Worm (Caenorhabditis elegans) whole organism, early embryonic: ENCODE data around the gene elmd-1.

ENCODE experiments used
- B0310.2 ChIP-seq: sonication (generic microtip); optimal IDR thresholded peaks from 2 replicates; lab custom pipeline; 2016; ENCODE audit warnings: mild to moderate bottlenecking, missing genetic modification characterization, missing compliant biosample characterization
- F13C5.2 ChIP-seq: sonication (generic microtip); optimal IDR thresholded peaks from 2 replicates; lab custom pipeline; 2017; ENCODE audit warnings: mild to moderate bottlenecking, missing genetic modification characterization, inconsistent platforms, missing compliant biosample characterization
- aly-1 ChIP-seq: sonication (generic microtip); optimal IDR thresholded peaks from 2 replicates; lab custom pipeline; 2016; ENCODE audit warnings: missing genetic modification characterization, missing compliant biosample characterization
- ama-1 ChIP-seq: fragments of 150-350 bp; optimal IDR thresholded peaks from 2 replicates; lab custom pipeline; 2014
- ceh-13 ChIP-seq: fragments of 200-800 bp; sonication (Bioruptor generic); optimal IDR thresholded peaks from 2 replicates; lab custom pipeline; 2018; ENCODE audit warnings: mild to moderate bottlenecking, missing genetic modification characterization, missing compliant biosample characterization
- ceh-36 ChIP-seq: sonication (generic microtip); optimal IDR thresholded peaks from 2 replicates; lab custom pipeline; 2016; ENCODE audit warnings: missing genetic modification characterization, inconsistent platforms, missing compliant biosample characterization
- ets-7 ChIP-seq: sonication (generic microtip); optimal IDR thresholded peaks from 2 replicates; lab custom pipeline; 2016; ENCODE audit warnings: missing genotype, missing genetic modification characterization, missing compliant biosample characterization
- flt-1 ChIP-seq: fragments of 200-800 bp; sonication (Bioruptor generic); IDR thresholded peaks from 2 replicates; pipeline ENCODE4 v1.3.6; 2022; ENCODE audit warnings: missing genetic modification characterization, missing compliant biosample characterization
- hmbx-1 ChIP-seq: sonication (generic microtip); optimal IDR thresholded peaks from 2 replicates; lab custom pipeline; 2016; ENCODE audit warnings: mild to moderate bottlenecking, missing genetic modification characterization, missing compliant biosample characterization
- hmg-4 ChIP-seq: fragments of 200-800 bp; sonication (Bioruptor generic); optimal IDR thresholded peaks from 2 replicates; lab custom pipeline; 2018; ENCODE audit warnings: mild to moderate bottlenecking, missing genetic modification characterization, missing compliant biosample characterization
- hnd-1 ChIP-seq: sonication (generic microtip); optimal IDR thresholded peaks from 2 replicates; lab custom pipeline; 2016; ENCODE audit warnings: missing genetic modification characterization, missing compliant biosample characterization
- pes-1 ChIP-seq: fragments of 200-800 bp; sonication (Bioruptor generic); IDR thresholded peaks from 2 replicates; pipeline ENCODE4 v1.3.6; 2022; ENCODE audit warnings: missing genetic modification reagents, missing genetic modification characterization, missing compliant biosample characterization
- scrt-1 ChIP-seq: fragments of 200-800 bp; sonication (Bioruptor generic); IDR thresholded peaks from 2 replicates; pipeline ENCODE4 v1.3.6; 2022; ENCODE audit warnings: missing genetic modification characterization, missing compliant biosample characterization
- sea-1 ChIP-seq: fragments of 200-800 bp; sonication (Bioruptor generic); conservative IDR thresholded peaks from 2 replicates; pipeline ENCODE4 v1.3.6; 2022; ENCODE audit warnings: missing genetic modification characterization, missing compliant biosample characterization
- tbx-11 ChIP-seq: fragments of 200-800 bp; sonication (Bioruptor generic); IDR thresholded peaks from 2 replicates; pipeline ENCODE4 v1.3.6; 2022; ENCODE audit warnings: missing genetic modification characterization, missing compliant biosample characterization
- tbx-37 ChIP-seq: fragments of 200-800 bp; sonication (Bioruptor generic); conservative IDR thresholded peaks from 2 replicates; pipeline ENCODE4 v1.3.6; 2022; ENCODE audit warnings: missing genetic modification reagents, missing genetic modification characterization, missing compliant biosample characterization
- tra-4 ChIP-seq: sonication (generic microtip); optimal IDR thresholded peaks from 2 replicates; lab custom pipeline; 2017; ENCODE audit warnings: missing genetic modification characterization, missing compliant biosample characterization

elmd-1 gene

DNA sequence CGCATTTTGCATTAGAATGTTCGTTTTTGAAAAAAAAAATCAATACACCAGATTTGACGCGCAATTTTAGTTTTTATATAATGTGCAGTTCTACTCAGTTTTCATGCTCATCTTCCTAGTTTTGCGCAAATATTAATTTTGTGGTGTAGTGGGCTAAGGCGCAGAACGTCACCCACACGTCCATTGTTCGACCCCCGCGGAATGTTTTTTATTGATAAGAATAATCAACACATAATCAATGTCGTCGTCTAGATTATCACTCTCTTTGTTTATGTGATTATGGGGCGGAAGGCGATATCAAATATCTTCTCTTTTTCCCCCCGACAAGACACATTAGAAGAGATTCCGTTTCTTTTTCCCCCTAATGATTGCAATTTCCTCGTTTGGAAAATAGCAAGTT, 33.9 kb upstream of the elmd-1 start:
- TF ChIP-seq ceh-13 (no peak), B0310.2 (tag; lab: Kevin White, UChicago) (no peak), ama-1 (lab: Kevin White, UChicago) (no peak), sea-1 (GFP tag; lab: Robert Waterston, UW) (no peak), hmbx-1 (no peak)

DNA sequence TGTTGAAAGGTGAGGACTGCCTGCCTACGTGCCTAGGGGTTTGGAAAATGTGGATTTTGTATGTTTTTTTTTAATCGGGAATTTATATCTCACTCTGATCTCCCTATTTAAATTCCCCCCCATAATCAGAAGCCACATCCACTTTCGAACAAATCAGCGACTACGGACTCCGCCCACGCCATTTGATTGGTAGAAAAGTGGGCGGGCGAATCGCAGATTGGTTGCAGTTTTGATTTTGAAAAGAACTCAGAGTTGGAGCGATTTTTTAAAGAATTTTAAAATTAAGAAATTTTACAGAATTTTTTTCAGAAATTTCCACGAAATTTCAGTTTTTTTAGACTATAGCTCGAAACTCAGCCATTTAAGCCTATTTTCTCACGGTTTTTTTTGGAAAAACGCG, 29.7 kb upstream of the elmd-1 start:
- TF ChIP-seq tbx-37 (no peak), pes-1 (GFP tag; lab: Robert Waterston, UW) (no peak), ceh-36 (tag; lab: Kevin White, UChicago) (no peak), hnd-1 (tag; lab: Kevin White, UChicago) (no peak), aly-1 (tag; lab: Kevin White, UChicago) (no peak), hmbx-1 (no peak), ceh-13 (no peak), sea-1 (GFP tag; lab: Robert Waterston, UW) (no peak), flt-1 (no peak), tbx-11 (no peak), ama-1 (lab: Kevin White, UChicago) (no peak), ets-7 (tag; lab: Kevin White, UChicago) (no peak), B0310.2 (tag; lab: Kevin White, UChicago) (no peak), tra-4 (no peak), hmg-4 (GFP tag; lab: Kevin White, UChicago) (no peak), F13C5.2 (tag; lab: Kevin White, UChicago) (no peak), scrt-1 (GFP tag; lab: Robert Waterston, UW) (no peak)

DNA sequence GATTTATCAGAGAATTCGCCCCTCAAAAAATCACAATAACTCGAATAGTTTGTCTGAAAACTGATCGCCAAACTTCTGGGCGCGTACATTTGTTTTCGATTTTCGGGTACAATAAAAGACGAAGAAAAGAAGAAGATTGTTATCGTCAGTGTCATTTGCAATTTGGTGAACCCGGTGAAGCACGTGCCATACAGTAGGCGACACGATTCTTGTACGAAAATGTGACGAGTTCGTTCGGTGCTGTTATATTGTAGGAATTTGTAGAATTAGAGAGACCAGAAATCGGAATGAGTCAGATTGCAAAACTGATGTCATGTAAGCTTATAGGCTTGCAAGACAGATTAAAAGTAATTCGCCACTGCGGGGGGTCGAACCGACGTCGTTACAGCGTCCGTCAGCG, 21.9 kb upstream of the elmd-1 start:
- TF ChIP-seq tbx-37 = no peak
- no peak for TF ChIP-seq ets-7 (tag; lab: Kevin White, UChicago)
- no peak for TF ChIP-seq flt-1
- no peak for TF ChIP-seq aly-1 (tag; lab: Kevin White, UChicago)
- TF ChIP-seq tra-4 = no peak
- TF ChIP-seq scrt-1 (GFP tag; lab: Robert Waterston, UW) = no peak
- TF ChIP-seq ceh-36 (tag; lab: Kevin White, UChicago) = no peak

DNA sequence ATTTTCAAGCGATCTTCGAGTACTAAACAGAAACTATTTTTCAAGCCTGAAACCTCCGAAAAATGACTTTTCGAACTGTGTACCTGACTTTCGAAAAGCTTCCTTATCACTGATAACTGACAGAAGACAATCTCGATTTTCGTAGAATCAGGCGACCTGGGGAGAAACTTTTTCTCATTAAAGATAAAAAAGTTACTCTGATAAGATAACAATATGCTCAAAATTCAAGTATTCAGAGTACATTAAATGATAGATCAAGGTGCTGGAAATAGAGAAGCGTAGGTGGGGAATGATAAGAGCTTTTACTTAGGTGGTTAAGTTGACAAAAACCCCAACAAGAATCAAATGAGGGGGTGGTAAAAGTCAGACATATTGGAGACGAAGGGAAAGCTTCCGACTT, 19.7 kb upstream of the elmd-1 start, which contains the start of gene prk-2:
Gene prk-2 (minus strand): TSS at position 156 of the 400 bp plus-strand sequence.
- TF ChIP-seq hmg-4 (GFP tag; lab: Kevin White, UChicago) (no peak), ceh-13 (no peak), ama-1 (lab: Kevin White, UChicago) (no peak), B0310.2 (tag; lab: Kevin White, UChicago) (no peak), scrt-1 (GFP tag; lab: Robert Waterston, UW) (no peak), ceh-36 (tag; lab: Kevin White, UChicago) (no peak), pes-1 (GFP tag; lab: Robert Waterston, UW) (no peak), tbx-11 (no peak), tra-4 (no peak), ets-7 (tag; lab: Kevin White, UChicago) (no peak), hmbx-1 (no peak), flt-1 (no peak)

DNA sequence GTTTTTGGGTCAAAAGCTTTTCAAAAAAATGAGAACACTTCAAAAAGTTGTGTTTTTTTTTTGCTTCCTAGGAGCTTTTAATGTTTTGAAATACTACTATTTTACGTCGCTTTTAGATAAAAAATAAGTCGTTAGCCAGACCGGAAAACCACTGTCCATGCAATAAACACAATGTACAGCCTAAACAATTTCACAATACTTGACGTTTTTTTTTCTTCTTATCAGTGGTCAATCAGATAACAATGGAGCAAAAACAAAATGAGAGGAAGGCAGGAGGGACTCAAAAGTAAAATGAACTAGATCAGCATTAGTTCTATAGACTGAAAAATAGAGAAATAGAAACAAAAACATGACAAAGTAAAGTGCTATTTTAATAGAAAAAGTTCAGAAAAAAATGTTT, 18.9 kb upstream of the elmd-1 start:
- TF ChIP-seq F13C5.2 (tag; lab: Kevin White, UChicago) (no peak), ceh-13 (no peak), scrt-1 (GFP tag; lab: Robert Waterston, UW) (no peak), ets-7 (tag; lab: Kevin White, UChicago) (no peak), tbx-11 (no peak), tra-4 (no peak), hmg-4 (GFP tag; lab: Kevin White, UChicago) (no peak), tbx-37 (no peak), ama-1 (lab: Kevin White, UChicago) (no peak), hnd-1 (tag; lab: Kevin White, UChicago) (no peak), sea-1 (GFP tag; lab: Robert Waterston, UW) (no peak), B0310.2 (tag; lab: Kevin White, UChicago) (no peak)

DNA sequence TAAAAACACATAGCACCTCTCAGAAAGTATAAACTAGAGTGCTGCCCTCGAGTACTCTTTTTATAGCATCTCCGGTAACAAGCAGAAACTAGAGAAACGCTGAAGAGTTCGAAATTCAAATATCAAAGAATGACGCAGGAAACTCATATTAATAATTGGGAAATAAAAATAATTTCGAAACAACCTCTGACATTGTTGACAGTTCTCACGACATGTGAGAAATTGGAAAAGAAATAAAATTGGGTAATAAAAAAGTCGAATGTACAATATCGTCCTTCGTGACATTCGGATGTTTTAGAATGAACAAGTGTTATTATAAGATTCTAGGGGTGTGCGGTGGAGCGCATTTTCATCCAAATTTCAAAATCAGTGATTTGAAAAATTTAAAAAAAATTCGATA, 17.4 kb upstream of the elmd-1 start:
- no peak for TF ChIP-seq flt-1
- no peak for TF ChIP-seq tra-4
- TF ChIP-seq tbx-11 = no peak
- no peak for TF ChIP-seq sea-1 (GFP tag; lab: Robert Waterston, UW)
- TF ChIP-seq hnd-1 (tag; lab: Kevin White, UChicago) = no peak
- TF ChIP-seq hmg-4 (GFP tag; lab: Kevin White, UChicago) = no peak
- no peak for TF ChIP-seq tbx-37
- TF ChIP-seq ets-7 (tag; lab: Kevin White, UChicago) = no peak
- TF ChIP-seq hmbx-1 = no peak
- no peak for TF ChIP-seq pes-1 (GFP tag; lab: Robert Waterston, UW)

DNA sequence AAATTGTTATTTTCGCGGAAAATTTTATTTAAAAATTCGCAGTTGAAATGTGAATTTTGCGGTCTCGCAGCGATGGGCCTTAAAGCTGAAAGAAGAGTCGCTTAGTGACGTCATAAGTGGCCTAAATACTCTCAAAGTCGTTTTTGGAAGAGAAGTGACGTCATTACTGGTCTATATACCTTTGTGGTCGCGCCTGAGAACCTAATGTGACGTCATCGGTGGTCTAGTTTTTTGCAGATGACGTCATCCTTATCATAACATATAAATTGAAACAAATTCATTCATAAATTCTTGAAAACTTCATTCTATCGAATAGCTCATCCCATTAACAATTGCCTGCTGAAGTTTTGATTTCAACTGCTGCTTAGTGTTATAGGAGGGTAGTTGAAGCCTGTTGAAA, 12.6 kb upstream of the elmd-1 start:
- TF ChIP-seq F13C5.2 (tag; lab: Kevin White, UChicago) (no peak), ets-7 (tag; lab: Kevin White, UChicago) (no peak), aly-1 (tag; lab: Kevin White, UChicago) (no peak), ceh-36 (tag; lab: Kevin White, UChicago) (no peak)

DNA sequence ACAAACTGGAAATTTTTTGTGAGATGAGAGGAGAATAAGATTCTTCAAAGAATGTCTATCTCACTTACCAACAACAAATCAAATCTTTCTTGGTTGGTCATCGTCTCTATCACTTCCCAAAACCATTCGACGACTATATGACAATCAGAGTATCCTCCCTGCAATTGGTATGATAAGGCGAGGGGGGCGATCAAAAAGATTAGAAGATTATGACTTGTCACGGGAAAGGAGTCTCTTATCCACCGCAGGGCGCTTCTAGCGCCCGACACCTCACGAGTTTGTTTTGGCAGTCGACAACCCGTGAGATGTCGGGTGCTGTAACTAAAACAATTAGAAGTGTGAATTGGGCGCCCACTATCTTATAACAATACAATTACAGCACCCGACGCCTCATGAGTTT, 12.0 kb upstream of the elmd-1 start:
- TF ChIP-seq tbx-11 (no peak), flt-1 (no peak), ets-7 (tag; lab: Kevin White, UChicago) (no peak), ceh-36 (tag; lab: Kevin White, UChicago) (no peak), tra-4 (no peak), B0310.2 (tag; lab: Kevin White, UChicago) (no peak), F13C5.2 (tag; lab: Kevin White, UChicago) (no peak), scrt-1 (GFP tag; lab: Robert Waterston, UW) (no peak), tbx-37 (no peak), sea-1 (GFP tag; lab: Robert Waterston, UW) (no peak), hnd-1 (tag; lab: Kevin White, UChicago) (no peak), hmg-4 (GFP tag; lab: Kevin White, UChicago) (no peak), pes-1 (GFP tag; lab: Robert Waterston, UW) (no peak), ceh-13 (no peak), hmbx-1 (no peak), aly-1 (tag; lab: Kevin White, UChicago) (no peak), ama-1 (lab: Kevin White, UChicago) (no peak)
